Worm (Caenorhabditis elegans) whole organism, young adult: ENCODE measurements around the gene lgc-19.

Experiments used
- B0019.2 ChIP-seq: fragments of 200-800 bp; sonication (Bioruptor generic); conservative IDR thresholded peaks from 2 replicates; pipeline ENCODE4 v1.3.6; 2022; ENCODE audit warnings: missing genetic modification reagents, missing genetic modification characterization, missing compliant biosample characterization
- B0035.1 ChIP-seq: sonication (generic microtip); optimal IDR thresholded peaks from 2 replicates; lab custom pipeline; 2016; ENCODE audit warnings: missing genetic modification characterization, mild to moderate bottlenecking, missing compliant biosample characterization, missing genotype, missing genetic modification reagents
- B0336.3 ChIP-seq: fragments of 200-800 bp; sonication (Bioruptor generic); IDR thresholded peaks from 2 replicates; pipeline ENCODE4 v1.3.6; 2022; ENCODE audit warnings: missing genetic modification characterization, missing compliant biosample characterization
- C17E4.6 ChIP-seq: fragments of 200-800 bp; sonication (Bioruptor generic); IDR thresholded peaks from 2 replicates; pipeline ENCODE4 v1.3.6; 2022; ENCODE audit warnings: missing genetic modification reagents, missing genetic modification characterization, missing compliant biosample characterization
- F37B4.10 ChIP-seq: fragments of 200-800 bp; sonication (Bioruptor generic); IDR thresholded peaks from 2 replicates; pipeline ENCODE4 v1.3.6; 2022; ENCODE audit warnings: missing genetic modification characterization, missing compliant biosample characterization
- F55B11.4 ChIP-seq: sonication (generic microtip); optimal IDR thresholded peaks from 2 replicates; lab custom pipeline; 2016; ENCODE audit warnings: missing compliant biosample characterization, missing genetic modification characterization, borderline replicate concordance; ENCODE audit not compliant: insufficient read depth
- F57C9.4 ChIP-seq: sonication (generic microtip); optimal IDR thresholded peaks from 2 replicates; lab custom pipeline; 2017; ENCODE audit warnings: mild to moderate bottlenecking, missing genetic modification characterization, missing compliant biosample characterization
- T26A5.8 ChIP-seq: sonication (generic microtip); optimal IDR thresholded peaks from 2 replicates; lab custom pipeline; 2016; ENCODE audit warnings: missing genetic modification characterization, missing compliant biosample characterization
- Y56A3A.18 ChIP-seq: fragments of 200-800 bp; sonication (Bioruptor generic); IDR thresholded peaks from 2 replicates; pipeline ENCODE4 v1.3.6; 2022; ENCODE audit warnings: missing genetic modification reagents, missing genetic modification characterization, missing compliant biosample characterization
- Y67H2A.10 ChIP-seq: fragments of 200-800 bp; sonication (Bioruptor generic); conservative IDR thresholded peaks from 2 replicates; pipeline ENCODE4 v1.3.6; 2022; ENCODE audit warnings: missing genetic modification reagents, missing genetic modification characterization, missing compliant biosample characterization
- ZK185.1 ChIP-seq: sonication (generic microtip); optimal IDR thresholded peaks from 2 replicates; lab custom pipeline; 2016; ENCODE audit warnings: mild to moderate bottlenecking, missing genetic modification characterization, missing compliant biosample characterization; ENCODE audit not compliant: poor library complexity, severe bottlenecking
- atf-7 ChIP-seq: sonication (generic microtip); optimal IDR thresholded peaks from 2 replicates; lab custom pipeline; 2017; ENCODE audit warnings: mild to moderate bottlenecking, missing genetic modification characterization, missing compliant biosample characterization
- athp-1 ChIP-seq: sonication (generic microtip); optimal IDR thresholded peaks from 2 replicates; lab custom pipeline; 2017; ENCODE audit warnings: mild to moderate bottlenecking, missing genetic modification characterization, missing compliant biosample characterization
- attf-5 ChIP-seq: fragments of 200-800 bp; sonication (Bioruptor generic); optimal IDR thresholded peaks from 2 replicates; lab custom pipeline; 2018; ENCODE audit warnings: mild to moderate bottlenecking, missing genetic modification characterization, missing compliant biosample characterization
- ceh-40 ChIP-seq: fragments of 200-800 bp; sonication (Bioruptor generic); IDR thresholded peaks from 2 replicates; pipeline ENCODE4 v1.3.6; 2022; ENCODE audit warnings: missing genetic modification characterization, missing compliant biosample characterization
- ceh-79 ChIP-seq: sonication (generic microtip); optimal IDR thresholded peaks from 2 replicates; lab custom pipeline; 2017; ENCODE audit warnings: mild to moderate bottlenecking, missing genetic modification characterization, missing compliant biosample characterization
- ceh-91 ChIP-seq: fragments of 200-800 bp; sonication (Bioruptor generic); IDR thresholded peaks from 2 replicates; pipeline ENCODE4 v1.3.6; 2022; ENCODE audit warnings: missing genetic modification reagents, missing genetic modification characterization, missing compliant biosample characterization
- dpff-1 ChIP-seq: sonication (generic microtip); optimal IDR thresholded peaks from 2 replicates; lab custom pipeline; 2017; ENCODE audit warnings: mild to moderate bottlenecking, missing genetic modification characterization, missing compliant biosample characterization
- efl-1 ChIP-seq: fragments of 150-350 bp; optimal IDR thresholded peaks from 2 replicates; lab custom pipeline; 2014; ENCODE audit warnings: missing biosample characterization, missing genetic modification reagents, missing genetic modification characterization
- ekl-4 ChIP-seq: fragments of 200-800 bp; sonication (Bioruptor generic); IDR thresholded peaks from 2 replicates; pipeline ENCODE4 v1.3.6; 2022; ENCODE audit warnings: missing genetic modification reagents, missing genetic modification characterization, missing compliant biosample characterization
- fkh-3 ChIP-seq: sonication (generic microtip); optimal IDR thresholded peaks from 2 replicates; lab custom pipeline; 2016; ENCODE audit warnings: mild to moderate bottlenecking, missing genetic modification characterization, missing compliant biosample characterization
- him-1 ChIP-seq: sonication (generic microtip); optimal IDR thresholded peaks from 2 replicates; lab custom pipeline; 2016; ENCODE audit warnings: missing genotype, missing genetic modification reagents, missing genetic modification characterization, missing compliant biosample characterization
- hlh-12 ChIP-seq: sonication (generic microtip); optimal IDR thresholded peaks from 2 replicates; lab custom pipeline; 2016; ENCODE audit warnings: missing genetic modification characterization, missing compliant biosample characterization
- hmg-1.2 ChIP-seq: fragments of 200-800 bp; sonication (Bioruptor generic); IDR thresholded peaks from 2 replicates; pipeline ENCODE4 v1.3.6; 2022; ENCODE audit warnings: missing genetic modification reagents, missing genetic modification characterization, missing compliant biosample characterization
- hsf-1 ChIP-seq: fragments of 200-800 bp; sonication (Bioruptor generic); IDR thresholded peaks from 2 replicates; pipeline ENCODE4 v1.3.6; 2022; ENCODE audit warnings: missing genetic modification reagents, missing genetic modification characterization, missing compliant biosample characterization
- let-607 ChIP-seq, 2 experiments: fragments of 200-800 bp in 1 of 2; sonication (Bioruptor generic) in 1 of 2; sonication (generic microtip) in 1 of 2; optimal IDR thresholded peaks; 2 replicates each; lab custom pipeline; 2016 to 2018; ENCODE audit warnings: mild to moderate bottlenecking in 2 of 2, missing compliant biosample characterization in 2 of 2, missing genetic modification characterization in 2 of 2, moderate library complexity in 2 of 2, missing genotype in 1 of 2
- lin-40 ChIP-seq: sonication (generic microtip); optimal IDR thresholded peaks from 2 replicates; lab custom pipeline; 2016; ENCODE audit warnings: missing genetic modification characterization, mild to moderate bottlenecking, missing compliant biosample characterization, missing genotype, missing genetic modification reagents
- lsy-27 ChIP-seq: sonication (generic microtip); optimal IDR thresholded peaks from 2 replicates; lab custom pipeline; 2017; ENCODE audit warnings: missing genetic modification characterization, mild to moderate bottlenecking, missing compliant biosample characterization, antibody characterized with exemption, missing genotype, borderline replicate concordance; ENCODE audit not compliant: insufficient read depth
- madf-3 ChIP-seq: fragments of 200-800 bp; sonication (Bioruptor generic); IDR thresholded peaks from 2 replicates; pipeline ENCODE4 v1.3.6; 2022; ENCODE audit warnings: missing genetic modification reagents, missing genetic modification characterization, missing compliant biosample characterization
- madf-6 ChIP-seq: fragments of 200-800 bp; sonication (Bioruptor generic); IDR thresholded peaks from 2 replicates; pipeline ENCODE4 v1.3.6; 2022; ENCODE audit warnings: missing genetic modification reagents, missing genetic modification characterization, missing compliant biosample characterization
- nfya-2 ChIP-seq: fragments of 200-800 bp; sonication (Bioruptor generic); IDR thresholded peaks from 2 replicates; pipeline ENCODE4 v1.3.6; 2022; ENCODE audit warnings: missing genetic modification reagents, missing genetic modification characterization, missing compliant biosample characterization
- nfyb-1 ChIP-seq: fragments of 200-800 bp; sonication (Bioruptor generic); IDR thresholded peaks from 2 replicates; pipeline ENCODE4 v1.3.6; 2022; ENCODE audit warnings: missing genetic modification reagents, missing genetic modification characterization, missing compliant biosample characterization
- nhr-120 ChIP-seq: fragments of 200-800 bp; sonication (Bioruptor generic); IDR thresholded peaks from 2 replicates; pipeline ENCODE4 v1.3.6; 2022; ENCODE audit warnings: missing genetic modification characterization, missing compliant biosample characterization
- nhr-179 ChIP-seq: sonication (generic microtip); optimal IDR thresholded peaks from 2 replicates; lab custom pipeline; 2016; ENCODE audit warnings: mild to moderate bottlenecking, missing genetic modification characterization, missing compliant biosample characterization
- nhr-80 ChIP-seq: sonication (generic microtip); optimal IDR thresholded peaks from 2 replicates; lab custom pipeline; 2016; ENCODE audit warnings: missing genetic modification characterization, missing compliant biosample characterization
- nhr-90 ChIP-seq: sonication (generic microtip); optimal IDR thresholded peaks from 2 replicates; lab custom pipeline; 2016; ENCODE audit warnings: missing genotype, mild to moderate bottlenecking, missing genetic modification characterization, missing compliant biosample characterization
- pha-4 ChIP-seq: fragments of 150-350 bp; sonication (generic microtip); optimal IDR thresholded peaks from 2 replicates; lab custom pipeline; 2014; ENCODE audit warnings: missing biosample characterization, missing genetic modification reagents, missing genetic modification characterization
- rcor-1 ChIP-seq: fragments of 200-800 bp; sonication (Bioruptor generic); IDR thresholded peaks from 2 replicates; pipeline ENCODE4 v1.3.6; 2022; ENCODE audit warnings: missing genetic modification reagents, missing genetic modification characterization, missing compliant biosample characterization
- rpc-1 ChIP-seq, 2 experiments: fragments of 150-350 bp in 1 of 2; sonication (generic microtip) in 1 of 2; optimal IDR thresholded peaks; 2 replicates each; lab custom pipeline; 2014 to 2018; ENCODE audit warnings: missing biosample characterization in 1 of 2, missing genetic modification characterization in 1 of 2, missing genetic modification reagents in 1 of 2, missing genotype in 1 of 2
- sdz-38 ChIP-seq: sonication (generic microtip); optimal IDR thresholded peaks from 2 replicates; lab custom pipeline; 2016; ENCODE audit warnings: missing genotype, missing genetic modification characterization, missing compliant biosample characterization
- sea-2 ChIP-seq: fragments of 200-800 bp; sonication (Bioruptor generic); IDR thresholded peaks from 2 replicates; pipeline ENCODE4 v1.3.6; 2022; ENCODE audit warnings: missing genetic modification characterization, missing compliant biosample characterization
- snpc-1.3 ChIP-seq: sonication (generic microtip); optimal IDR thresholded peaks from 2 replicates; lab custom pipeline; 2017; ENCODE audit warnings: missing genetic modification characterization, mild to moderate bottlenecking, missing compliant biosample characterization, antibody characterized with exemption, moderate library complexity, missing genotype, missing genetic modification reagents; ENCODE audit not compliant: insufficient read depth
- snpc-4 ChIP-seq, 5 experiments: fragments of 150-350 bp in 1 of 5; sonication (generic microtip) in 4 of 5; optimal IDR thresholded peaks; 2 replicates each; lab custom pipeline; 2014 to 2018; ENCODE audit warnings: missing genetic modification characterization in 5 of 5, missing biosample characterization in 3 of 5, antibody characterized with exemption in 2 of 5, mild to moderate bottlenecking in 2 of 5, missing compliant biosample characterization in 2 of 5, missing genotype in 2 of 5, moderate library complexity in 2 of 5, missing genetic modification reagents in 1 of 5
- sptf-2 ChIP-seq: fragments of 200-800 bp; sonication (Bioruptor generic); optimal IDR thresholded peaks from 2 replicates; lab custom pipeline; 2018; ENCODE audit warnings: mild to moderate bottlenecking, missing genetic modification characterization, missing compliant biosample characterization
- zfh-2 ChIP-seq: fragments of 200-800 bp; sonication (Bioruptor generic); conservative IDR thresholded peaks from 2 replicates; pipeline ENCODE4 v1.3.6; 2022; ENCODE audit warnings: missing genetic modification reagents, missing genetic modification characterization, missing compliant biosample characterization
- ztf-18 ChIP-seq: sonication (generic microtip); optimal IDR thresholded peaks from 2 replicates; lab custom pipeline; 2016; ENCODE audit warnings: missing genotype, mild to moderate bottlenecking, missing genetic modification characterization, missing compliant biosample characterization
- ztf-26 ChIP-seq: sonication (generic microtip); optimal IDR thresholded peaks from 2 replicates; lab custom pipeline; 2017; ENCODE audit warnings: missing genetic modification characterization, missing compliant biosample characterization

The lgc-19 gene

DNA sequence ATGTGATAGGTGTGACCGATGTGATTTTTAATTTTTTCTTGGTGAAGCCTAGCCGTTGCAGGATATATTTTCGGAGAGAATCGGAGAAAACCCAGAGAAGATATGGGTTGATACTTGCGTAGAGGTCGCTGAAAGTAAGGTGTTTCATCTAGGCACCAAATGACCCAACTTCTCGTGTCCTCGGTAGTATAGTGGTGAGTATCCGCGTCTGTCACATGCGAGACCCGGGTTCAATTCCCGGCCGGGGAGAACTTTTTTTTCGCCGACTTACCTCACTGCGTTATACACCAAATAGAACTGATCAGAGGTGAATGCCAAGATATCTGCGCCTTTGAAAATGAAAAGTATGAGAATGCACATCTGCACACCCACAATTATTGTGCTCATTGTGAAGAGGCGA, 30.7 kb downstream of the lgc-19 start (continued):
- TF ChIP-seq nhr-80 (tag; lab: Kevin White, UChicago) (no peak), efl-1 (GFP tag; lab: Kevin White, UChicago) (no peak), ceh-79 (no peak), atf-7 (tag; lab: Kevin White, UChicago) (no peak), lsy-27 (tag; lab: Kevin White, UChicago) (no peak), rpc-1 (optimal IDR thresholded peaks at IDR 0.05; lab: Kevin White, UChicago) (peak; percentile 78), rpc-1 (tag; optimal IDR thresholded peaks at IDR 0.05; lab: Kevin White, UChicago) (peak; percentile 78), sptf-2 (GFP tag; lab: Kevin White, UChicago) (no peak), fkh-3 (no peak), madf-6 (GFP tag; lab: Robert Waterston, UW) (peak; percentile 43), B0035.1 (tag; lab: Kevin White, UChicago) (no peak), B0019.2 (no peak), lin-40 (tag; lab: Kevin White, UChicago) (peak; percentile 24), sdz-38 (tag; lab: Kevin White, UChicago) (no peak), hlh-12 (tag; lab: Kevin White, UChicago) (no peak), F37B4.10 (GFP tag; lab: Robert Waterston, UW) (no peak), hsf-1 (GFP tag; lab: Robert Waterston, UW) (peak; percentile 76), Y56A3A.18 (GFP tag; lab: Robert Waterston, UW) (no peak), C17E4.6 (no peak), F57C9.4 (tag; lab: Kevin White, UChicago) (no peak), ztf-18 (peak; percentile 82), sea-2 (GFP tag; lab: Robert Waterston, UW) (no peak), ceh-91 (GFP tag; lab: Robert Waterston, UW) (no peak), nfyb-1 (GFP tag; lab: Robert Waterston, UW) (peak; percentile 63; the same call in 1 of the 2 replicates), athp-1 (tag; lab: Kevin White, UChicago) (no peak), attf-5 (GFP tag; lab: Kevin White, UChicago) (peak; percentile 51), dpff-1 (tag; lab: Kevin White, UChicago) (no peak), madf-3 (GFP tag; lab: Robert Waterston, UW) (peak; percentile 58; the same call in 1 of the 2 replicates), F55B11.4 (tag; lab: Kevin White, UChicago) (no peak), nhr-179 (no peak), let-607 (tag; optimal IDR thresholded peaks at IDR 0.05; lab: Kevin White, UChicago) (peak; percentile 18 to 27), hmg-1.2 (GFP tag; lab: Robert Waterston, UW) (peak; percentile 73), ekl-4 (0 out of 2 replicates have a peak, but pooled peaks have one; percentile 46), zfh-2 (GFP tag; lab: Robert Waterston, UW) (no peak; the same call in 1 of the 2 replicates)

DNA sequence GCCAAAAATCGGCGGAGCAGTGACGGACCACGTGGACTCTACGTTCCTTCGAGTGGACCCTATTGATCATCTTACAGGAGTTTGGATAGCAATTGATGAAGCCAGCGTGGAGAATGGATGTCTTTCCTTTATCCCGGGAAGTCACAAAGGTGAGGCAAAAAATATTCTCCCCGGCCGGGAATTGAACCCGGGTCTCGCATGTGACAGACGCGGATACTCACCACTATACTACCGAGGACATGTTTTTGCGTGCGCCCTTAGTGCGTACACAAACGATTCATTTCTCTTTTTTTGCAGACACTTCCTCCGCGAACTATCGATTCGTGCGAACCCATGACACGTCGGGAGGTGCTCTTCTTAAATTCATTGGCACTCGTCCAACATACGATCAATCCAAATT, 31.3 kb downstream of the lgc-19 start:
- TF ChIP-seq B0336.3 (GFP tag; lab: Robert Waterston, UW) (no peak), pha-4 (tag; lab: Kevin White, UChicago) (no peak), ztf-26 (peak; percentile 63), nfya-2 (GFP tag; lab: Robert Waterston, UW) (no peak), snpc-4 (GFP tag; optimal IDR thresholded peaks at IDR 0.05; lab: Kevin White, UChicago) (peak; percentile 80), snpc-4 (tag; optimal IDR thresholded peaks at IDR 0.05; lab: Kevin White, UChicago) (peak in 3 of 4 experiments; percentile 94 to 97 (median 95)), ceh-40 (GFP tag; lab: Robert Waterston, UW) (0 out of 2 replicates have a peak, but pooled peaks have one; percentile 74), nhr-120 (GFP tag; lab: Robert Waterston, UW) (no peak), B0019.2 (0 out of 2 replicates have a peak, but pooled peaks have one; percentile 7), ZK185.1 (tag; lab: Kevin White, UChicago) (peak; percentile 82), Y67H2A.10 (GFP tag; lab: Robert Waterston, UW) (no peak), rcor-1 (GFP tag; lab: Robert Waterston, UW) (peak; percentile 58; the same call in 1 of the 2 replicates), fkh-3 (no peak), snpc-1.3 (tag; lab: Kevin White, UChicago) (peak; percentile 61), F55B11.4 (tag; lab: Kevin White, UChicago) (no peak), nhr-90 (tag; lab: Kevin White, UChicago) (peak; percentile 54), him-1 (tag; lab: Kevin White, UChicago) (peak; percentile 46), F37B4.10 (GFP tag; lab: Robert Waterston, UW) (no peak), T26A5.8 (tag; lab: Kevin White, UChicago) (no peak)
